Fruit fly (Drosophila melanogaster) whole organism, embryonic: ENCODE data around the gene CG43163.

Source experiments
- Aef1 ChIP-seq: fragments of 200-800 bp; sonication (Bioruptor generic); IDR thresholded peaks from 3 replicates; pipeline ENCODE4 v1.3.6; 2022; ENCODE audit warnings: missing biosample characterization, missing genetic modification characterization
- Awh ChIP-seq: fragments of 200-800 bp; sonication (Bioruptor generic); IDR thresholded peaks from 2 replicates; pipeline ENCODE4, ENCODE4 v1.3.6; 2022; ENCODE audit warnings: missing biosample characterization, missing genetic modification characterization
- BEAF-32 ChIP-seq: fragments of 200-800 bp; sonication (Bioruptor generic); optimal IDR thresholded peaks from 3 replicates; lab custom pipeline; 2017; ENCODE audit warnings: missing biosample characterization, missing genetic modification characterization, mild to moderate bottlenecking, moderate library complexity, missing genetic modification reagents
- Blimp-1 ChIP-seq: fragments of 200-800 bp; sonication (Bioruptor generic); optimal IDR thresholded peaks from 3 replicates; lab custom pipeline; 2018; ENCODE audit warnings: missing biosample characterization, missing genetic modification characterization, mild to moderate bottlenecking, moderate library complexity, missing genetic modification reagents
- CG10959 ChIP-seq: fragments of 200-800 bp; sonication (Bioruptor generic); IDR thresholded peaks from 2 replicates; pipeline ENCODE4 v1.3.6; 2022; ENCODE audit warnings: missing biosample characterization, missing genetic modification characterization
- CG11560 ChIP-seq: fragments of 200-800 bp; sonication (Bioruptor generic); IDR thresholded peaks from 3 replicates; pipeline ENCODE4 v1.3.6; 2022; ENCODE audit warnings: missing biosample characterization, missing genetic modification characterization
- CG12155 ChIP-seq: fragments of 200-800 bp; sonication (Bioruptor generic); optimal IDR thresholded peaks from 3 replicates; lab custom pipeline; 2016; ENCODE audit warnings: missing biosample characterization, missing genetic modification characterization
- CG14441 ChIP-seq: fragments of 200-800 bp; sonication (Bioruptor generic); IDR thresholded peaks from 2 replicates; pipeline ENCODE4 v1.3.6; 2022; ENCODE audit warnings: missing biosample characterization, missing genetic modification characterization
- CG15514 ChIP-seq: fragments of 200-800 bp; sonication (Bioruptor generic); optimal IDR thresholded peaks from 3 replicates; lab custom pipeline; 2017; ENCODE audit warnings: missing biosample characterization, missing genetic modification characterization, mild to moderate bottlenecking, moderate library complexity, missing genetic modification reagents
- CG17186 ChIP-seq: fragments of 200-800 bp; sonication (Bioruptor generic); optimal IDR thresholded peaks from 3 replicates; lab custom pipeline; 2017; ENCODE audit warnings: missing biosample characterization, missing genetic modification reagents, missing genetic modification characterization
- CG17361 ChIP-seq: fragments of 200-800 bp; sonication (Bioruptor generic); IDR thresholded peaks from 3 replicates; pipeline ENCODE4 v1.3.6; 2022; ENCODE audit warnings: missing biosample characterization, missing genetic modification characterization
- CG17612 ChIP-seq: fragments of 200-800 bp; sonication (Bioruptor generic); IDR thresholded peaks from 2 replicates; pipeline ENCODE4 v1.3.6; 2022; ENCODE audit warnings: missing biosample characterization, missing genetic modification characterization
- CG1832 ChIP-seq: fragments of 200-800 bp; sonication (Bioruptor generic); optimal IDR thresholded peaks from 2 replicates; lab custom pipeline; 2017; ENCODE audit warnings: missing biosample characterization, mild to moderate bottlenecking, missing genetic modification characterization, inconsistent platforms
- CG2129 ChIP-seq: fragments of 200-800 bp; sonication (Bioruptor generic); IDR thresholded peaks from 2 replicates; pipeline ENCODE4 v1.3.6; 2022; ENCODE audit warnings: missing biosample characterization, missing genetic modification characterization; ENCODE audit not compliant: partially characterized antibody
- CG30020 ChIP-seq: fragments of 200-800 bp; optimal IDR thresholded peaks from 2 replicates; lab custom pipeline; 2019; ENCODE audit warnings: missing biosample characterization, mild to moderate bottlenecking, missing genetic modification characterization, moderate library complexity
- CG32767 ChIP-seq: fragments of 200-800 bp; sonication (Bioruptor generic); IDR thresholded peaks from 2 replicates; pipeline ENCODE4 v1.3.6; 2022; ENCODE audit warnings: missing biosample characterization, missing genetic modification characterization
- CG33213 ChIP-seq: fragments of 200-800 bp; sonication (Bioruptor generic); optimal IDR thresholded peaks from 3 replicates; lab custom pipeline; 2016; ENCODE audit warnings: missing biosample characterization, missing genetic modification characterization
- CG34422 ChIP-seq: fragments of 200-800 bp; sonication (Bioruptor generic); IDR thresholded peaks from 3 replicates; pipeline ENCODE4 v1.3.6; 2022; ENCODE audit warnings: missing biosample characterization, missing genetic modification characterization
- CG4820 ChIP-seq: fragments of 200-800 bp; sonication (Bioruptor generic); optimal IDR thresholded peaks from 3 replicates; lab custom pipeline; 2016; ENCODE audit warnings: missing biosample characterization, missing genetic modification characterization
- CG6683 ChIP-seq: fragments of 200-800 bp; sonication (Bioruptor generic); optimal IDR thresholded peaks from 2 replicates; lab custom pipeline; 2017; ENCODE audit warnings: missing biosample characterization, mild to moderate bottlenecking, missing genetic modification characterization, missing genetic modification reagents
- CG9609 ChIP-seq: fragments of 200-800 bp; sonication (Bioruptor generic); optimal IDR thresholded peaks from 3 replicates; lab custom pipeline; 2016; ENCODE audit warnings: missing biosample characterization, missing genetic modification characterization
- CoRest ChIP-seq: fragments of 200-800 bp; sonication (Bioruptor generic); optimal IDR thresholded peaks from 3 replicates; lab custom pipeline; 2018; ENCODE audit warnings: missing biosample characterization, mild to moderate bottlenecking, missing genetic modification characterization, moderate library complexity
- Dad ChIP-seq: fragments of 200-800 bp; sonication (Bioruptor generic); optimal IDR thresholded peaks from 3 replicates; lab custom pipeline; 2016; ENCODE audit warnings: missing biosample characterization, missing genetic modification characterization
- Drgx ChIP-seq: fragments of 200-800 bp; sonication (Bioruptor generic); IDR thresholded peaks from 2 replicates; pipeline ENCODE4 v1.3.6; 2022; ENCODE audit warnings: missing biosample characterization, missing genetic modification characterization
- Hey ChIP-seq: fragments of 200-800 bp; sonication (Bioruptor generic); optimal IDR thresholded peaks from 3 replicates; lab custom pipeline; 2018; ENCODE audit warnings: missing biosample characterization, mild to moderate bottlenecking, missing genetic modification characterization
- Hsf ChIP-seq: fragments of 200-800 bp; sonication (Bioruptor generic); optimal IDR thresholded peaks from 3 replicates; lab custom pipeline; 2016; ENCODE audit warnings: missing biosample characterization, missing genetic modification characterization
- Lpt ChIP-seq: fragments of >200 bp; optimal IDR thresholded peaks from 2 replicates; lab custom pipeline; 2018; ENCODE audit warnings: missing biosample characterization, missing genetic modification characterization
- Max ChIP-seq: fragments of 200-800 bp; sonication (Bioruptor generic); optimal IDR thresholded peaks from 2 replicates; lab custom pipeline; 2016; ENCODE audit warnings: missing biosample characterization, mild to moderate bottlenecking, missing genetic modification characterization
- NK7.1 ChIP-seq: fragments of 200-800 bp; sonication (Bioruptor generic); optimal IDR thresholded peaks from 3 replicates; lab custom pipeline; 2016; ENCODE audit warnings: missing biosample characterization, missing genetic modification characterization
- Nf-YC ChIP-seq: fragments of 200-800 bp; optimal IDR thresholded peaks from 3 replicates; lab custom pipeline; 2019; ENCODE audit warnings: missing biosample characterization, mild to moderate bottlenecking, missing genetic modification characterization, moderate library complexity
- Sin3A ChIP-seq: fragments of >200 bp; optimal IDR thresholded peaks from 2 replicates; lab custom pipeline; 2018
- Xrp1 ChIP-seq: fragments of 200-800 bp; sonication (Bioruptor generic); IDR thresholded peaks from 2 replicates; pipeline ENCODE4 v1.3.6; 2022; ENCODE audit warnings: missing biosample characterization, missing genetic modification characterization
- ap ChIP-seq: fragments of 200-800 bp; sonication (Bioruptor generic); IDR thresholded peaks from 2 replicates; pipeline ENCODE4 v1.3.6; 2022; ENCODE audit warnings: missing biosample characterization, missing genetic modification characterization
- ase ChIP-seq: fragments of 200-800 bp; sonication (Bioruptor generic); IDR thresholded peaks from 3 replicates; pipeline ENCODE4 v1.3.6; 2022; ENCODE audit warnings: missing biosample characterization, missing genetic modification characterization
- az2 ChIP-seq: fragments of 200-800 bp; sonication (Bioruptor generic); optimal IDR thresholded peaks from 3 replicates; lab custom pipeline; 2016; ENCODE audit warnings: missing biosample characterization, missing genetic modification characterization
- ci ChIP-seq: fragments of 200-800 bp; sonication (Bioruptor generic); IDR thresholded peaks from 3 replicates; pipeline ENCODE4 v1.3.6; 2022; ENCODE audit warnings: missing biosample characterization, missing genetic modification characterization
- crol ChIP-seq: fragments of 200-800 bp; sonication (Bioruptor generic); IDR thresholded peaks from 2 replicates; pipeline ENCODE4 v1.3.6; 2022; ENCODE audit warnings: missing biosample characterization, missing genetic modification characterization
- cwo ChIP-seq: fragments of 200-800 bp; sonication (Bioruptor generic); optimal IDR thresholded peaks from 3 replicates; lab custom pipeline; 2017; ENCODE audit warnings: missing biosample characterization, missing genetic modification characterization, mild to moderate bottlenecking, moderate library complexity, missing genetic modification reagents
- dysf ChIP-seq: fragments of 200-800 bp; sonication (Bioruptor generic); IDR thresholded peaks from 3 replicates; pipeline ENCODE4 v1.3.6; 2022; ENCODE audit warnings: missing biosample characterization, missing genetic modification characterization
- fd3F ChIP-seq: fragments of 200-800 bp; sonication (Bioruptor generic); optimal IDR thresholded peaks from 2 replicates; lab custom pipeline; 2018; ENCODE audit warnings: missing biosample characterization, mild to moderate bottlenecking, missing genetic modification characterization, moderate library complexity
- gcm ChIP-seq: fragments of 200-800 bp; sonication (Bioruptor generic); optimal IDR thresholded peaks from 2 replicates; lab custom pipeline; 2019; ENCODE audit warnings: missing biosample characterization, mild to moderate bottlenecking, missing genetic modification characterization, moderate library complexity
- gfzf ChIP-seq: fragments of 200-800 bp; sonication (Bioruptor generic); optimal IDR thresholded peaks from 2 replicates; lab custom pipeline; 2016; ENCODE audit warnings: missing biosample characterization, mild to moderate bottlenecking, missing genetic modification characterization, moderate library complexity
- nau ChIP-seq: fragments of 200-800 bp; sonication (Bioruptor generic); optimal IDR thresholded peaks from 3 replicates; lab custom pipeline; 2017; ENCODE audit warnings: missing biosample characterization, mild to moderate bottlenecking, missing genetic modification characterization, missing genetic modification reagents
- pita ChIP-seq: fragments of 200-800 bp; sonication (Bioruptor generic); optimal IDR thresholded peaks from 2 replicates; lab custom pipeline; 2017; ENCODE audit warnings: missing biosample characterization, mild to moderate bottlenecking, missing genetic modification characterization
- repo ChIP-seq: fragments of 200-800 bp; sonication (Bioruptor generic); optimal IDR thresholded peaks from 2 replicates; lab custom pipeline; 2016; ENCODE audit warnings: missing biosample characterization, missing genetic modification characterization
- sima ChIP-seq: fragments of 200-800 bp; sonication (Bioruptor generic); optimal IDR thresholded peaks from 2 replicates; lab custom pipeline; 2016; ENCODE audit warnings: missing biosample characterization, missing genetic modification characterization
- slbo ChIP-seq: fragments of 200-800 bp; sonication (Bioruptor generic); IDR thresholded peaks from 2 replicates; pipeline ENCODE4 v1.3.6; 2022; ENCODE audit warnings: missing biosample characterization, missing genetic modification characterization
- slp2 ChIP-seq: fragments of 200-800 bp; sonication (Bioruptor generic); optimal IDR thresholded peaks from 2 replicates; lab custom pipeline; 2016; ENCODE audit warnings: missing biosample characterization, missing genetic modification characterization
- trh ChIP-seq: fragments of 200-800 bp; sonication (Bioruptor generic); optimal IDR thresholded peaks from 2 replicates; lab custom pipeline; 2016; ENCODE audit warnings: missing biosample characterization, missing genetic modification characterization
- twi ChIP-seq: fragments of 200-800 bp; optimal IDR thresholded peaks from 2 replicates; lab custom pipeline; 2019; ENCODE audit warnings: missing biosample characterization, mild to moderate bottlenecking, missing genetic modification characterization, moderate library complexity

Gene CG43163

dm6 chr3L:8441745-8442575, 65.0 kb downstream of the CG43163 start, which contains the start of gene Unr:
Gene Unr (minus strand): TSS chr3L:8442381.
- no peak for TF ChIP-seq CG10959 (GFP tag; lab: Robert Waterston, UW)
- TF ChIP-seq Nf-YC (tag; lab: Kevin White, UChicago), result peak; percentile 60
- peak; percentile 47 for TF ChIP-seq nau (GFP tag; lab: Kevin White, UChicago)
- peak; percentile 74 for TF ChIP-seq CG9609 (GFP tag; lab: Kevin White, UChicago)
- peak; percentile 74 for TF ChIP-seq Aef1
- no peak for TF ChIP-seq Lpt (GFP tag; lab: Kevin White, UChicago)
- peak; percentile 68 for TF ChIP-seq Drgx (GFP tag; lab: Robert Waterston, UW)
- peak; percentile 70 for TF ChIP-seq ap (GFP tag; lab: Robert Waterston, UW)
- peak; percentile 63 for TF ChIP-seq trh (GFP tag; lab: Kevin White, UChicago)
- TF ChIP-seq BEAF-32 (GFP tag; lab: Kevin White, UChicago), result peak; percentile 37
- TF ChIP-seq Awh (GFP tag; lab: Robert Waterston, UW), result peak; percentile 28; the same call in 1 of the 2 replicates
- no peak for TF ChIP-seq gfzf (GFP tag; lab: Kevin White, UChicago)
- TF ChIP-seq pita, result no peak
- peak; percentile 78 for TF ChIP-seq NK7.1 (GFP tag; lab: Kevin White, UChicago)
- peak; percentile 92 for TF ChIP-seq CG17361 (GFP tag; lab: Robert Waterston, UW)
- peak; percentile 86 for TF ChIP-seq az2 (GFP tag; lab: Kevin White, UChicago)
- peak; percentile 83 for TF ChIP-seq CG12155
- TF ChIP-seq dysf, result peak; percentile 81
- peak; percentile 8 for TF ChIP-seq CG30020 (tag; lab: Kevin White, UChicago)
- peak; percentile 48; the same call in 1 of the 2 replicates for TF ChIP-seq CG17612 (GFP tag; lab: Robert Waterston, UW)
- peak; percentile 58 for TF ChIP-seq Blimp-1
- TF ChIP-seq crol (GFP tag; lab: Robert Waterston, UW), result no peak
- TF ChIP-seq CG6683 (GFP tag; lab: Kevin White, UChicago), result no peak
- TF ChIP-seq Sin3A, result peak; percentile 58
- no peak for TF ChIP-seq Hey (tag; lab: Kevin White, UChicago)
- peak; percentile 78; the same call in 2 of the 3 replicates for TF ChIP-seq ase (GFP tag; lab: Robert Waterston, UW)
- TF ChIP-seq CG15514, result peak; percentile 77
- no peak for TF ChIP-seq CG2129
- TF ChIP-seq CoRest (tag; lab: Kevin White, UChicago), result peak; percentile 68
- peak; percentile 73 for TF ChIP-seq CG14441 (GFP tag; lab: Robert Waterston, UW)
- peak; percentile 5 for TF ChIP-seq sima (GFP tag; lab: Kevin White, UChicago)
- TF ChIP-seq fd3F (GFP tag; lab: Kevin White, UChicago), result peak; percentile 53
- no peak for TF ChIP-seq CG1832 (GFP tag; lab: Kevin White, UChicago)
- TF ChIP-seq cwo (GFP tag; lab: Kevin White, UChicago), result peak; percentile 51
- peak; percentile 89 for TF ChIP-seq slbo
- peak; percentile 64 for TF ChIP-seq CG33213
- TF ChIP-seq gcm (GFP tag; lab: Kevin White, UChicago), result peak; percentile 70
- peak; percentile 91 for TF ChIP-seq CG34422 (GFP tag; lab: Robert Waterston, UW)
- TF ChIP-seq Hsf, result peak; percentile 84
- TF ChIP-seq Dad (GFP tag; lab: Kevin White, UChicago), result peak; percentile 63
- TF ChIP-seq CG32767 (GFP tag; lab: Robert Waterston, UW), result no peak
- no peak for TF ChIP-seq CG11560 (tag; lab: Robert Waterston, UW)
- TF ChIP-seq repo (GFP tag; lab: Kevin White, UChicago), result peak; percentile 69
- peak; percentile 52 for TF ChIP-seq twi (tag; lab: Kevin White, UChicago)
- TF ChIP-seq slp2 (GFP tag; lab: Kevin White, UChicago), result peak; percentile 76
- TF ChIP-seq Max (GFP tag; lab: Kevin White, UChicago), result peak; percentile 29
- TF ChIP-seq CG17186 (GFP tag; lab: Kevin White, UChicago), result no peak
- TF ChIP-seq ci (GFP tag; lab: Robert Waterston, UW), result peak; percentile 92
- peak; percentile 82 for TF ChIP-seq Xrp1
- peak; percentile 63 for TF ChIP-seq CG4820 (GFP tag; lab: Kevin White, UChicago)
